Fruit fly (Drosophila melanogaster) S2 (cell line): ENCODE measurements around the gene fipi.

ENCODE experiments used
- CG8478 ChIP-seq: fragments of >200 bp; optimal IDR thresholded peaks from 2 replicates; lab custom pipeline; 2018
- CTCF ChIP-seq, 2 experiments: fragments of >200 bp; optimal IDR thresholded peaks; 2 replicates each; lab custom pipeline; 2018

dm6 chr2L:4820448-4821318, 26.8 kb upstream of the fipi start:
- TF ChIP-seq CTCF (optimal IDR thresholded peaks at IDR 0.05; lab: Kevin White, UChicago) = no peak
- TF ChIP-seq CG8478 (lab: Kevin White, UChicago) = no peak
